Fruit fly (Drosophila melanogaster) whole organism: ENCODE results near the gene nol.
"Not testable (repeated sequence)": the region's sequence is repeated elsewhere in the genome, so short reads cannot be mapped to it uniquely, and the experiment has no call there.

Experiments
- CG8478 ChIP-seq: fragments of >200 bp; optimal IDR thresholded peaks from 2 replicates; lab custom pipeline; 2018; ENCODE audit warnings: inconsistent platforms
- Dll ChIP-seq: fragments of >200 bp; optimal IDR thresholded peaks from 2 replicates; lab custom pipeline; 2017
- EcR ChIP-seq, 2 experiments: fragments of >200 bp; optimal IDR thresholded peaks; 2 replicates each; lab custom pipeline; 2017; ENCODE audit warnings: missing biosample characterization in 2 of 2, missing genetic modification characterization in 2 of 2, missing genetic modification reagents in 2 of 2
- pan ChIP-seq: fragments of >200 bp; optimal IDR thresholded peaks from 2 replicates; lab custom pipeline; 2017
- psq ChIP-seq: fragments of >200 bp; optimal IDR thresholded peaks from 2 replicates; lab custom pipeline; 2017
- usp ChIP-seq: fragments of >200 bp; optimal IDR thresholded peaks from 2 replicates; lab custom pipeline; 2017; ENCODE audit warnings: missing biosample characterization, missing genetic modification characterization, mixed read lengths

Gene nol

dm6 chr3L:11119901-11120418 is 10.7 kb upstream of the nol start:
- TF ChIP-seq pan (no peak), EcR (GFP tag; optimal IDR thresholded peaks at IDR 0.05; lab: Kevin White, UChicago) (no peak), CG8478 (lab: Kevin White, UChicago) (no peak)

- no peak for TF ChIP-seq pan
- no peak for TF ChIP-seq EcR (GFP tag; optimal IDR thresholded peaks at IDR 0.05; lab: Kevin White, UChicago)
- no peak for TF ChIP-seq CG8478 (lab: Kevin White, UChicago)
- TF ChIP-seq Dll (lab: Kevin White, UChicago) = no peak
- no peak for TF ChIP-seq psq (lab: Kevin White, UChicago)
- no peak for TF ChIP-seq usp (GFP tag; lab: Kevin White, UChicago)
Observed at dm6 chr3L:11120419-11120958, 10.1 kb upstream of the nol start, which contains the start of the genes FoxK and mRpL2. FoxK (minus strand) TSS chr3L:11120783. mRpL2 (plus strand) TSS chr3L:11120847.

- TF ChIP-seq usp (GFP tag; lab: Kevin White, UChicago) = no peak
- TF ChIP-seq CG8478 (lab: Kevin White, UChicago) = no peak
- TF ChIP-seq EcR (GFP tag; optimal IDR thresholded peaks at IDR 0.05; lab: Kevin White, UChicago) = no peak
- no peak for TF ChIP-seq psq (lab: Kevin White, UChicago)
- no peak for TF ChIP-seq Dll (lab: Kevin White, UChicago)
- no peak for TF ChIP-seq pan
Observed at dm6 chr3L:11123088-11123487, 7.5 kb upstream of the nol start, which contains the start of the genes Ufd1 and NaPi-III. Ufd1 (minus strand) TSS chr3L:11123216. NaPi-III (plus strand) TSS chr3L:11123348.

- no peak for TF ChIP-seq usp (GFP tag; lab: Kevin White, UChicago)
- TF ChIP-seq Dll (lab: Kevin White, UChicago) = peak; percentile 90
Observed at dm6 chr3L:11123598-11124284, 6.9 kb upstream of the nol start.

dm6 chr3L:11124439-11124838 is 6.2 kb upstream of the nol start:
- no peak for TF ChIP-seq EcR (GFP tag; optimal IDR thresholded peaks at IDR 0.05; lab: Kevin White, UChicago)
- TF ChIP-seq psq (lab: Kevin White, UChicago) = no peak
- TF ChIP-seq Dll (lab: Kevin White, UChicago) = no peak
- TF ChIP-seq pan = no peak
- no peak for TF ChIP-seq CG8478 (lab: Kevin White, UChicago)
- no peak for TF ChIP-seq usp (GFP tag; lab: Kevin White, UChicago)

dm6 chr3L:11124841-11125240 is 5.8 kb upstream of the nol start:
- TF ChIP-seq psq (lab: Kevin White, UChicago) (no peak), CG8478 (lab: Kevin White, UChicago) (no peak), usp (GFP tag; lab: Kevin White, UChicago) (no peak), Dll (lab: Kevin White, UChicago) (no peak), pan (no peak), EcR (GFP tag; optimal IDR thresholded peaks at IDR 0.05; lab: Kevin White, UChicago) (no peak)

dm6 chr3L:11125636-11126532 is 4.8 kb upstream of the nol start:
- TF ChIP-seq psq (lab: Kevin White, UChicago) (no peak), EcR (GFP tag; optimal IDR thresholded peaks at IDR 0.05; lab: Kevin White, UChicago) (no peak)

dm6 chr3L:11132055-11132454 is 1.4 kb downstream of the nol start, which contains the start of gene CG32074:
CG32074 (minus strand) TSS chr3L:11132322.
- not testable (repeated sequence) for TF ChIP-seq Dll, CG8478, psq (lab: Kevin White, UChicago)

dm6 chr3L:11134886-11135285 is 4.3 kb downstream of the nol start, which contains the start of gene CG14143:
CG14143 (plus strand) TSS chr3L:11134987.
- not testable (repeated sequence) for TF ChIP-seq CG8478, Dll, psq (lab: Kevin White, UChicago)

dm6 chr3L:11135846-11136245 is 5.2 kb downstream of the nol start, which contains the start of gene IRSp53:
IRSp53 (plus strand) TSS chr3L:11136049.
- TF ChIP-seq pan = no peak
- TF ChIP-seq psq (lab: Kevin White, UChicago) = no peak
- no peak for TF ChIP-seq Dll (lab: Kevin White, UChicago)
- TF ChIP-seq usp (GFP tag; lab: Kevin White, UChicago) = no peak
- no peak for TF ChIP-seq EcR (GFP tag; optimal IDR thresholded peaks at IDR 0.05; lab: Kevin White, UChicago)
- no peak for TF ChIP-seq CG8478 (lab: Kevin White, UChicago)

dm6 chr3L:11136349-11136748 is 5.7 kb downstream of the nol start:
- TF ChIP-seq usp (GFP tag; lab: Kevin White, UChicago) = no peak
- TF ChIP-seq pan = no peak
- TF ChIP-seq CG8478 (lab: Kevin White, UChicago) = no peak
- no peak for TF ChIP-seq EcR (GFP tag; optimal IDR thresholded peaks at IDR 0.05; lab: Kevin White, UChicago)
- no peak for TF ChIP-seq psq (lab: Kevin White, UChicago)
